Worm (Caenorhabditis elegans) whole organism, late embryonic: Measurements from ENCODE around the gene ver-1.

Experiments
- F13H6.1 ChIP-seq: sonication (generic microtip); optimal IDR thresholded peaks from 2 replicates; lab custom pipeline; 2016; ENCODE audit warnings: missing genetic modification characterization, missing compliant biosample characterization
- Y22D7AL.16 ChIP-seq: sonication (generic microtip); optimal IDR thresholded peaks from 2 replicates; lab custom pipeline; 2016; ENCODE audit warnings: missing genetic modification characterization, missing compliant biosample characterization
- ceh-14 ChIP-seq: sonication (generic microtip); optimal IDR thresholded peaks from 2 replicates; lab custom pipeline; 2016; ENCODE audit warnings: missing genotype, missing genetic modification characterization, missing compliant biosample characterization
- ceh-18 ChIP-seq: sonication (generic microtip); optimal IDR thresholded peaks from 2 replicates; lab custom pipeline; 2016; ENCODE audit warnings: missing genetic modification characterization, missing compliant biosample characterization
- ceh-2 ChIP-seq: sonication (generic microtip); optimal IDR thresholded peaks from 2 replicates; lab custom pipeline; 2016; ENCODE audit warnings: missing genotype, missing genetic modification characterization, missing compliant biosample characterization
- ceh-24 ChIP-seq: sonication (generic microtip); optimal IDR thresholded peaks from 2 replicates; lab custom pipeline; 2016; ENCODE audit warnings: mild to moderate bottlenecking, missing genetic modification characterization, missing compliant biosample characterization
- ceh-31 ChIP-seq: sonication (generic microtip); optimal IDR thresholded peaks from 2 replicates; lab custom pipeline; 2016; ENCODE audit warnings: missing genetic modification characterization, missing compliant biosample characterization
- ceh-45 ChIP-seq: fragments of 200-800 bp; sonication (Bioruptor generic); IDR thresholded peaks from 2 replicates; pipeline ENCODE4 v1.3.6; 2022; ENCODE audit warnings: missing genetic modification reagents, missing genetic modification characterization, missing compliant biosample characterization
- ceh-9 ChIP-seq: sonication (generic microtip); optimal IDR thresholded peaks from 2 replicates; lab custom pipeline; 2016; ENCODE audit warnings: mild to moderate bottlenecking, missing genetic modification characterization, inconsistent platforms, missing compliant biosample characterization
- che-1 ChIP-seq: sonication (generic microtip); optimal IDR thresholded peaks from 2 replicates; lab custom pipeline; 2016; ENCODE audit warnings: mild to moderate bottlenecking, missing genetic modification characterization, missing compliant biosample characterization
- elt-2 ChIP-seq: sonication (generic microtip); optimal IDR thresholded peaks from 2 replicates; lab custom pipeline; 2016; ENCODE audit warnings: missing genetic modification reagents, missing genetic modification characterization, missing compliant biosample characterization
- ets-4 ChIP-seq: sonication (generic microtip); optimal IDR thresholded peaks from 2 replicates; lab custom pipeline; 2016; ENCODE audit warnings: missing genetic modification characterization, missing compliant biosample characterization
- eyg-1 ChIP-seq: sonication (generic microtip); optimal IDR thresholded peaks from 2 replicates; lab custom pipeline; 2016; ENCODE audit warnings: missing genotype, missing genetic modification characterization, missing compliant biosample characterization
- fax-1 ChIP-seq: sonication (generic microtip); optimal IDR thresholded peaks from 2 replicates; lab custom pipeline; 2016; ENCODE audit warnings: missing genotype, missing genetic modification characterization, missing compliant biosample characterization
- fkh-10 ChIP-seq: fragments of 150-350 bp; optimal IDR thresholded peaks from 2 replicates; lab custom pipeline; 2014; ENCODE audit warnings: missing biosample characterization, missing genetic modification reagents, missing genetic modification characterization
- fkh-6 ChIP-seq: sonication (generic microtip); optimal IDR thresholded peaks from 2 replicates; lab custom pipeline; 2016; ENCODE audit warnings: missing genetic modification characterization, missing compliant biosample characterization
- hlh-30 ChIP-seq: sonication (generic microtip); optimal IDR thresholded peaks from 2 replicates; lab custom pipeline; 2017; ENCODE audit warnings: antibody characterized with exemption, missing genetic modification characterization, missing compliant biosample characterization; ENCODE audit not compliant: insufficient read depth
- hlh-6 ChIP-seq: sonication (generic microtip); optimal IDR thresholded peaks from 2 replicates; lab custom pipeline; 2016; ENCODE audit warnings: missing genotype, missing genetic modification characterization, missing compliant biosample characterization
- hlh-8 ChIP-seq: sonication (generic microtip); optimal IDR thresholded peaks from 2 replicates; lab custom pipeline; 2016; ENCODE audit warnings: missing genotype, missing genetic modification characterization, missing compliant biosample characterization
- lim-6 ChIP-seq: sonication (generic microtip); optimal IDR thresholded peaks from 2 replicates; lab custom pipeline; 2016; ENCODE audit warnings: missing genetic modification characterization, missing compliant biosample characterization
- madf-2 ChIP-seq: sonication (generic microtip); optimal IDR thresholded peaks from 2 replicates; lab custom pipeline; 2017; ENCODE audit warnings: missing genetic modification characterization, missing compliant biosample characterization
- mec-3 ChIP-seq: sonication (generic microtip); optimal IDR thresholded peaks from 2 replicates; lab custom pipeline; 2016; ENCODE audit warnings: borderline replicate concordance, missing genetic modification characterization, missing compliant biosample characterization
- nhr-11 ChIP-seq: fragments of 150-350 bp; optimal IDR thresholded peaks from 2 replicates; lab custom pipeline; 2014; ENCODE audit warnings: missing biosample characterization, missing genetic modification characterization
- npax-4 ChIP-seq: sonication (generic microtip); optimal IDR thresholded peaks from 2 replicates; lab custom pipeline; 2016; ENCODE audit warnings: missing genetic modification characterization, missing compliant biosample characterization
- pag-3 ChIP-seq: sonication (generic microtip); optimal IDR thresholded peaks from 2 replicates; lab custom pipeline; 2016; ENCODE audit warnings: missing compliant biosample characterization, missing genetic modification characterization, borderline replicate concordance
- pat-9 ChIP-seq: fragments of 200-800 bp; sonication (Bioruptor generic); optimal IDR thresholded peaks from 2 replicates; lab custom pipeline; 2018; ENCODE audit warnings: mild to moderate bottlenecking, missing genetic modification characterization, moderate library complexity, missing compliant biosample characterization
- pha-2 ChIP-seq: sonication (generic microtip); optimal IDR thresholded peaks from 2 replicates; lab custom pipeline; 2017; ENCODE audit warnings: mild to moderate bottlenecking, missing genetic modification characterization, missing compliant biosample characterization
- pha-4 ChIP-seq: fragments of 150-350 bp; optimal IDR thresholded peaks from 2 replicates; lab custom pipeline; 2018; ENCODE audit warnings: missing biosample characterization, missing genetic modification reagents, missing genetic modification characterization
- pqm-1 ChIP-seq: sonication (generic microtip); optimal IDR thresholded peaks from 2 replicates; lab custom pipeline; 2016; ENCODE audit warnings: missing genetic modification characterization, missing compliant biosample characterization
- rnt-1 ChIP-seq: sonication (generic microtip); optimal IDR thresholded peaks from 2 replicates; lab custom pipeline; 2016; ENCODE audit warnings: missing genetic modification characterization, missing compliant biosample characterization
- sox-2 ChIP-seq: fragments of 200-800 bp; sonication (Bioruptor generic); IDR thresholded peaks from 2 replicates; pipeline ENCODE4 v1.3.6; 2022; ENCODE audit warnings: missing genetic modification reagents, missing genetic modification characterization, missing compliant biosample characterization
- syd-9 ChIP-seq: sonication (generic microtip); optimal IDR thresholded peaks from 2 replicates; lab custom pipeline; 2016; ENCODE audit warnings: mild to moderate bottlenecking, missing genetic modification characterization, moderate library complexity, missing compliant biosample characterization
- tbx-2 ChIP-seq: sonication (generic microtip); optimal IDR thresholded peaks from 2 replicates; lab custom pipeline; 2016; ENCODE audit warnings: missing genetic modification characterization, missing compliant biosample characterization
- tbx-7 ChIP-seq: sonication (generic microtip); optimal IDR thresholded peaks from 2 replicates; lab custom pipeline; 2016; ENCODE audit warnings: missing genotype, missing genetic modification characterization, missing compliant biosample characterization
- ttx-3 ChIP-seq: sonication (generic microtip); optimal IDR thresholded peaks from 2 replicates; lab custom pipeline; 2016; ENCODE audit warnings: missing genetic modification reagents, missing genetic modification characterization, missing compliant biosample characterization
- unc-42 ChIP-seq: sonication (generic microtip); optimal IDR thresholded peaks from 2 replicates; lab custom pipeline; 2016; ENCODE audit warnings: missing genotype, missing genetic modification characterization, missing compliant biosample characterization
- unc-55 ChIP-seq: sonication (generic microtip); optimal IDR thresholded peaks from 2 replicates; lab custom pipeline; 2017; ENCODE audit warnings: missing biosample characterization, missing genetic modification reagents, missing genetic modification characterization
- unc-86 ChIP-seq: sonication (generic microtip); optimal IDR thresholded peaks from 2 replicates; lab custom pipeline; 2016; ENCODE audit warnings: missing genetic modification characterization, missing compliant biosample characterization
- zip-5 ChIP-seq: sonication (generic microtip); optimal IDR thresholded peaks from 2 replicates; lab custom pipeline; 2016; ENCODE audit warnings: missing genetic modification characterization, missing compliant biosample characterization
- ztf-16 ChIP-seq: sonication (generic microtip); optimal IDR thresholded peaks from 2 replicates; lab custom pipeline; 2017; ENCODE audit warnings: missing genetic modification characterization, missing compliant biosample characterization

ver-1 gene

DNA sequence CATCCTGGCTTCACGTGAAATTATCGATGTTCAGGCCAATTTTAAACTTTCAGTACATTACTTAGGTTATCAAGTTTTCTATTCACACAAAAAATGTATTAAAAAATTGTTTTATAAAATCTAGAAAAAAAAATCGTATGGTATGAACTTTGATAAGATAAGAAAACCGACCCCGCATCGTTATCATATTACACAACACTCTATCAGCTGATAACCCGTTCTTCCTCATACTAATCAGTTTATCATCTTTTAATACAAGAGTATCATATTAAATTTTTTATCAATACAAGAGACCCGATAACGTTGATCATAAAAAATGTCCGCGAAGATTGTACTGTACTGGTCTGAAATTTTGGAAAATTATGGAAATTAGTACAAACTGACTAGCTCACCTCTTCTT is 2.5 kb upstream of the ver-1 start:
- TF ChIP-seq pat-9 (tag; lab: Kevin White, UChicago) (no peak), pqm-1 (tag; lab: Kevin White, UChicago) (peak; percentile 70), hlh-8 (tag; lab: Kevin White, UChicago) (no peak), syd-9 (tag; lab: Kevin White, UChicago) (no peak), elt-2 (tag; lab: Kevin White, UChicago) (peak; percentile 100)

DNA sequence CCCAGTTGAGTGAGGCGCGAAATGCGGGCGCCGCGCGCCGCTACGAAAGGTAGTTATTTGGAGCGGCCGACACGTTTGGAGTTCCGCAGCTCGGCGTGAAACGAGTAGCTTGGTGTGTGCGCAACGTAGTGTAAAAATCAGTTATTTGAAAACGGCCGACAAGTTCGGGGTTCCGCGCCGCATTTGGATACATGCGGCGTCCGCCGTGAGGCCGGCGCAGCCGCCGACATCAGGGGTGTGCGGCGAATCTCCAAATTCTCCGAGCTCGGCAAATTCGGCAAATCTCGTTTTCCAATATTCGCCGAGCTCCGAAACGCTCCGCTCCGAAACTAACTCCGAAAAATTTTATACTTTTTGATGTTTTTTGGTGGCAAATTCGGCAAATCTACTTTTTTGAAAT is 1.4 kb downstream of the ver-1 start:
- TF ChIP-seq fkh-6 (tag; lab: Kevin White, UChicago) (no peak), lim-6 (tag; lab: Kevin White, UChicago) (no peak), unc-55 (no peak), Y22D7AL.16 (no peak), syd-9 (tag; lab: Kevin White, UChicago) (no peak), fkh-10 (GFP tag; lab: Kevin White, UChicago) (no peak), ceh-31 (no peak), mec-3 (tag; lab: Kevin White, UChicago) (no peak), ceh-18 (no peak), che-1 (tag; lab: Kevin White, UChicago) (no peak), ztf-16 (tag; lab: Kevin White, UChicago) (no peak), ceh-14 (tag; lab: Kevin White, UChicago) (no peak), zip-5 (tag; lab: Kevin White, UChicago) (no peak), hlh-30 (tag; lab: Kevin White, UChicago) (no peak), madf-2 (tag; lab: Kevin White, UChicago) (no peak), hlh-6 (tag; lab: Kevin White, UChicago) (no peak), pha-4 (tag; lab: Kevin White, UChicago) (no peak)

DNA sequence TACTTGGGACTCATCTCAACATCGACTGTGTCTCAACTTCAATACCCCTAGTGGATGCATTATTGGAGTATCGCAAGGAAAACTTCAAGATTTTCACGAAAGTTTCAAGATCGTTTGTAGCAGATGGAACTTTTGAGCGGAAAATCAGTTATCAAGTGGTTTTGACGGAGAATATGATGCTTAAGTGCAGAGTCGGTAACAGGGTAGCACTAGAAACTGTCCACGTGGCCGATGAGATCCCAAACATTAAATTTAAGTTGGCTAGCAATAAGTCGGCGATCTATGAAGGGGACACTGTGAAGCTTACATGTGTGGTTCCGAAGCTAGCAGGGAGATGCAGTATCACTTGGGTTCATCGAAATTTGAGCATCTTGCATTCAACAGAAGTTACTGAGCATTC is 2.5 kb downstream of the ver-1 start:
- TF ChIP-seq ttx-3 (tag; lab: Kevin White, UChicago) (no peak), fkh-10 (GFP tag; lab: Kevin White, UChicago) (no peak), hlh-30 (tag; lab: Kevin White, UChicago) (no peak), madf-2 (tag; lab: Kevin White, UChicago) (no peak), ceh-45 (GFP tag; lab: Robert Waterston, UW) (no peak)

DNA sequence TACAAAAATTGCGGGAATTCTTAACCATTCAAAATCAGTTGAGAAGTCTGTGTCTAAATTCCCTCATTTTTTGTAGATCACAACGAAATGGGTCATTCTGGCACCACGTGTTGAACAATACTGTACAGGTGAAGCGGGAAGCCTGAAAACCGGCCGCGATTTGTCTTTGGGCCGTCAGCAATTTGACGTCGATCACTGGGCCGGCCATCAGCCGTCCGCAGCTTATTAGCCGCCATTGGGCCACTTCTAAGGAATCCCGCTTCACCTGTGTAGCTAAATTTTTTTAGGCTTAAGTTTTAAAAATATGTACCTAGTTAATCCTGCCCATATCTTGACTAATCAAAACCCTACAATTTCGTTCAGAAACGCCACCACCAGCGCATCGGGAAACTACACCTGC is 3.0 kb downstream of the ver-1 start:
- no peak for TF ChIP-seq ets-4
- no peak for TF ChIP-seq pha-2 (tag; lab: Kevin White, UChicago)
- no peak for TF ChIP-seq unc-86 (tag; lab: Kevin White, UChicago)
- peak; percentile 3 for TF ChIP-seq lim-6 (tag; lab: Kevin White, UChicago)
- TF ChIP-seq tbx-2 (tag; lab: Kevin White, UChicago) = no peak
- no peak for TF ChIP-seq nhr-11 (tag; lab: Kevin White, UChicago)
- no peak for TF ChIP-seq F13H6.1 (tag; lab: Kevin White, UChicago)
- no peak for TF ChIP-seq ceh-9 (tag; lab: Kevin White, UChicago)
- TF ChIP-seq zip-5 (tag; lab: Kevin White, UChicago) = no peak

DNA sequence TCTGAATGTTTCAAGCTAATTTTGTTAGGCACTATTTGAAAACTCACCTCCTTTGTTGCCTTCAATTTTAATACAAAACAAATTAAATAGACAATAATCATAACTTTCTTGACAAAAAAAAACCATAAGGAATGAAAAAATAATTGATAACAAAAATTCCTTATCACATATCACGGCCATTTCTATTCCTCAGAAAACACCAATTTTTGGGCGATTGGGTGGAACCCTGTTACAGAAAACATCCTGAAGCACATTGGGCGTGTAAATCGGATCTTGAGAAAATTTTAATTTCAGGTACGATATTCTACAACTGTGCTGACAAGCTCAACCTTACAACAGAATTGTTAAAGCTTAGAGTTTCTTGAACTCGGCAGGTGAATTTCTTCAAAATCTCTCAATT is 8.2 kb downstream of the ver-1 start, which contains the start of gene F40G9.8:
Gene F40G9.8 (minus strand): TSS at position 101 of the 400 bp plus-strand sequence.
- no peak for TF ChIP-seq hlh-6 (tag; lab: Kevin White, UChicago)
- TF ChIP-seq ets-4 = no peak
- no peak for TF ChIP-seq pqm-1 (tag; lab: Kevin White, UChicago)
- TF ChIP-seq madf-2 (tag; lab: Kevin White, UChicago) = no peak
- no peak for TF ChIP-seq syd-9 (tag; lab: Kevin White, UChicago)
- TF ChIP-seq eyg-1 = no peak
- TF ChIP-seq, all 69 proteins: peak for 0

DNA sequence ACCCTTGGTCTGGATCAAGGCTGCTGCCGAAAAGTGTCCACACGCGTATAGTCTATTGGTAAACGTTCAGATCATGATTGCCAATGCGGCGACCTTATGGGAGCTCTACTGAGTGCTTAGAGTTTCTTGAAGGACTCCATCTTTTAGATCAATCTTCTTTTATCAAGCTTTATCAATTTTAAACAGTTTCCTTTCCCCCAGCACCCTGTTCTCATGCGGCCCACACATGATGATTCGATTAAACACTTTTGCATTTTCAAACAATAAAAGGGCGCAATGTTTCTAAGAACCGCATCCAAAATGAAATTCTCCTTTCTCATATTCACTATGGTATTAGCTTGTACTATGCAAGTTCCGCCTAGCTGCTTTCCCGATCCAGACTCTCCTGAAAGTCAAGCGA is 8.8 kb downstream of the ver-1 start, which contains the start of gene F40G9.7:
Gene F40G9.7 (plus strand): TSS at position 301 of the 400 bp plus-strand sequence.
- no peak for TF ChIP-seq unc-42 (tag; lab: Kevin White, UChicago)
- TF ChIP-seq lim-6 (tag; lab: Kevin White, UChicago) = no peak
- no peak for TF ChIP-seq Y22D7AL.16
- TF ChIP-seq pag-3 (tag; lab: Kevin White, UChicago) = no peak
- TF ChIP-seq npax-4 (tag; lab: Kevin White, UChicago) = no peak
- TF ChIP-seq tbx-7 (tag; lab: Kevin White, UChicago) = no peak
- no peak for TF ChIP-seq ceh-24 (tag; lab: Kevin White, UChicago)
- no peak for TF ChIP-seq ceh-2
- no peak for TF ChIP-seq fax-1 (tag; lab: Kevin White, UChicago)
- no peak for TF ChIP-seq sox-2 (GFP tag; lab: Robert Waterston, UW)
- no peak for TF ChIP-seq pqm-1 (tag; lab: Kevin White, UChicago)
- TF ChIP-seq zip-5 (tag; lab: Kevin White, UChicago) = no peak
- no peak for TF ChIP-seq rnt-1 (tag; lab: Kevin White, UChicago)
- TF ChIP-seq unc-55 = no peak
- no peak for TF ChIP-seq eyg-1
